Worm (Caenorhabditis elegans) whole organism, young adult: ENCODE measurements around the gene ztf-17.

Source experiments
- B0336.3 ChIP-seq: fragments of 200-800 bp; sonication (Bioruptor generic); IDR thresholded peaks from 2 replicates; pipeline ENCODE4 v1.3.6; 2022; ENCODE audit warnings: missing genetic modification characterization, missing compliant biosample characterization
- C06A6.2 ChIP-seq: fragments of 200-800 bp; sonication (Bioruptor generic); conservative IDR thresholded peaks from 2 replicates; pipeline ENCODE4 v1.3.6; 2022; ENCODE audit warnings: missing genetic modification characterization, missing compliant biosample characterization
- F52B5.7 ChIP-seq: sonication (generic microtip); optimal IDR thresholded peaks from 2 replicates; lab custom pipeline; 2016; ENCODE audit warnings: mild to moderate bottlenecking, missing genetic modification characterization, missing compliant biosample characterization
- Y79H2A.3 ChIP-seq: fragments of 200-800 bp; sonication (Bioruptor generic); conservative IDR thresholded peaks from 2 replicates; pipeline ENCODE4 v1.3.6; 2022; ENCODE audit warnings: missing genetic modification reagents, missing genetic modification characterization, missing compliant biosample characterization
- Y95B8A.8 ChIP-seq: fragments of 200-800 bp; sonication (Bioruptor generic); IDR thresholded peaks from 2 replicates; pipeline ENCODE4 v1.3.6; 2022; ENCODE audit warnings: missing genetic modification reagents, missing genetic modification characterization, missing compliant biosample characterization
- ZK185.1 ChIP-seq: sonication (generic microtip); optimal IDR thresholded peaks from 2 replicates; lab custom pipeline; 2016; ENCODE audit warnings: mild to moderate bottlenecking, missing genetic modification characterization, missing compliant biosample characterization; ENCODE audit not compliant: poor library complexity, severe bottlenecking
- ceh-40 ChIP-seq: fragments of 200-800 bp; sonication (Bioruptor generic); IDR thresholded peaks from 2 replicates; pipeline ENCODE4 v1.3.6; 2022; ENCODE audit warnings: missing genetic modification characterization, missing compliant biosample characterization
- ceh-91 ChIP-seq: fragments of 200-800 bp; sonication (Bioruptor generic); IDR thresholded peaks from 2 replicates; pipeline ENCODE4 v1.3.6; 2022; ENCODE audit warnings: missing genetic modification reagents, missing genetic modification characterization, missing compliant biosample characterization
- dox-1 ChIP-seq: fragments of 200-800 bp; sonication (Bioruptor generic); IDR thresholded peaks from 2 replicates; pipeline ENCODE4 v1.3.6; 2022; ENCODE audit warnings: missing genetic modification reagents, missing genetic modification characterization, missing compliant biosample characterization
- dpff-1 ChIP-seq: sonication (generic microtip); optimal IDR thresholded peaks from 2 replicates; lab custom pipeline; 2017; ENCODE audit warnings: mild to moderate bottlenecking, missing genetic modification characterization, missing compliant biosample characterization
- efl-1 ChIP-seq: fragments of 150-350 bp; optimal IDR thresholded peaks from 2 replicates; lab custom pipeline; 2014; ENCODE audit warnings: missing biosample characterization, missing genetic modification reagents, missing genetic modification characterization
- egrh-3 ChIP-seq: fragments of 200-800 bp; sonication (Bioruptor generic); IDR thresholded peaks from 2 replicates; pipeline ENCODE4 v1.3.6; 2022; ENCODE audit warnings: missing genetic modification reagents, missing genetic modification characterization, missing compliant biosample characterization
- hlh-12 ChIP-seq: sonication (generic microtip); optimal IDR thresholded peaks from 2 replicates; lab custom pipeline; 2016; ENCODE audit warnings: missing genetic modification characterization, missing compliant biosample characterization
- hmg-1.2 ChIP-seq: fragments of 200-800 bp; sonication (Bioruptor generic); IDR thresholded peaks from 2 replicates; pipeline ENCODE4 v1.3.6; 2022; ENCODE audit warnings: missing genetic modification reagents, missing genetic modification characterization, missing compliant biosample characterization
- hmg-20 ChIP-seq: fragments of 200-800 bp; sonication (Bioruptor generic); IDR thresholded peaks from 2 replicates; pipeline ENCODE4 v1.3.6; 2022; ENCODE audit warnings: missing genetic modification reagents, missing genetic modification characterization, missing compliant biosample characterization
- hrde-1 ChIP-seq: sonication (generic microtip); optimal IDR thresholded peaks from 2 replicates; lab custom pipeline; 2016; ENCODE audit warnings: missing genetic modification characterization, mild to moderate bottlenecking, missing compliant biosample characterization, moderate library complexity, missing genotype, missing genetic modification reagents, borderline replicate concordance
- hsf-1 ChIP-seq: fragments of 200-800 bp; sonication (Bioruptor generic); IDR thresholded peaks from 2 replicates; pipeline ENCODE4 v1.3.6; 2022; ENCODE audit warnings: missing genetic modification reagents, missing genetic modification characterization, missing compliant biosample characterization
- let-526 ChIP-seq: fragments of 200-800 bp; sonication (Bioruptor generic); IDR thresholded peaks from 2 replicates; pipeline ENCODE4 v1.3.6; 2022; ENCODE audit warnings: missing genetic modification reagents, missing genetic modification characterization, missing compliant biosample characterization
- lin-35 ChIP-seq, 3 experiments: fragments of 150-350 bp in 2 of 3; sonication (generic microtip) in 1 of 3; optimal IDR thresholded peaks; 2 replicates each; lab custom pipeline; 2014 to 2018; ENCODE audit warnings: missing biosample characterization in 3 of 3, missing genetic modification characterization in 3 of 3, missing genetic modification reagents in 3 of 3
- madf-10 ChIP-seq: sonication (generic microtip); optimal IDR thresholded peaks from 2 replicates; lab custom pipeline; 2016; ENCODE audit warnings: mild to moderate bottlenecking, missing genetic modification characterization, missing compliant biosample characterization
- madf-6 ChIP-seq: fragments of 200-800 bp; sonication (Bioruptor generic); IDR thresholded peaks from 2 replicates; pipeline ENCODE4 v1.3.6; 2022; ENCODE audit warnings: missing genetic modification reagents, missing genetic modification characterization, missing compliant biosample characterization
- mes-4 ChIP-seq: sonication (generic microtip); optimal IDR thresholded peaks from 2 replicates; lab custom pipeline; 2016; ENCODE audit warnings: missing genotype, missing genetic modification characterization, missing compliant biosample characterization
- nfya-1 ChIP-seq: sonication (generic microtip); optimal IDR thresholded peaks from 2 replicates; lab custom pipeline; 2017; ENCODE audit warnings: antibody characterized with exemption, missing compliant biosample characterization, missing genetic modification characterization, borderline replicate concordance; ENCODE audit not compliant: insufficient read depth
- nfyb-1 ChIP-seq: fragments of 200-800 bp; sonication (Bioruptor generic); IDR thresholded peaks from 2 replicates; pipeline ENCODE4 v1.3.6; 2022; ENCODE audit warnings: missing genetic modification reagents, missing genetic modification characterization, missing compliant biosample characterization
- pha-4 ChIP-seq: fragments of 150-350 bp; sonication (generic microtip); optimal IDR thresholded peaks from 2 replicates; lab custom pipeline; 2014; ENCODE audit warnings: missing biosample characterization, missing genetic modification reagents, missing genetic modification characterization
- snpc-3.4 ChIP-seq: sonication (generic microtip); optimal IDR thresholded peaks from 2 replicates; lab custom pipeline; 2017; ENCODE audit warnings: missing genetic modification characterization, mild to moderate bottlenecking, missing compliant biosample characterization, antibody characterized with exemption, moderate library complexity, missing genotype, missing genetic modification reagents
- sptf-2 ChIP-seq: fragments of 200-800 bp; sonication (Bioruptor generic); optimal IDR thresholded peaks from 2 replicates; lab custom pipeline; 2018; ENCODE audit warnings: mild to moderate bottlenecking, missing genetic modification characterization, missing compliant biosample characterization
- tlf-1 ChIP-seq: fragments of 200-800 bp; sonication (Bioruptor generic); optimal IDR thresholded peaks from 2 replicates; lab custom pipeline; 2018; ENCODE audit warnings: mild to moderate bottlenecking, missing genetic modification characterization, missing compliant biosample characterization
- unc-130 ChIP-seq: sonication (generic microtip); optimal IDR thresholded peaks from 2 replicates; lab custom pipeline; 2016; ENCODE audit warnings: missing genetic modification reagents, missing genetic modification characterization, missing compliant biosample characterization
- unc-62 ChIP-seq: fragments of 150-350 bp; optimal IDR thresholded peaks from 2 replicates; lab custom pipeline; 2014; ENCODE audit warnings: missing biosample characterization, missing genetic modification reagents, missing genetic modification characterization
- zfh-2 ChIP-seq: fragments of 200-800 bp; sonication (Bioruptor generic); conservative IDR thresholded peaks from 2 replicates; pipeline ENCODE4 v1.3.6; 2022; ENCODE audit warnings: missing genetic modification reagents, missing genetic modification characterization, missing compliant biosample characterization
- ztf-3 ChIP-seq: fragments of 200-800 bp; sonication (Bioruptor generic); optimal IDR thresholded peaks from 2 replicates; lab custom pipeline; 2018; ENCODE audit warnings: mild to moderate bottlenecking, missing genetic modification characterization, missing compliant biosample characterization

The ztf-17 gene

ce11 chrII:7822454-7822853, 47.5 kb downstream of the ztf-17 start, which contains the start of gene irld-47:
TSS of gene irld-47 (minus strand) at chrII:7822554.
- TF ChIP-seq tlf-1 (GFP tag; lab: Kevin White, UChicago) (no peak), sptf-2 (no peak), hrde-1 (no peak), dox-1 (GFP tag; lab: Robert Waterston, UW) (no peak), Y95B8A.8 (no peak), let-526 (GFP tag; lab: Robert Waterston, UW) (no peak), Y79H2A.3 (GFP tag; lab: Robert Waterston, UW) (no peak), F52B5.7 (no peak), pha-4 (tag; lab: Kevin White, UChicago) (no peak), ztf-3 (no peak), nfyb-1 (GFP tag; lab: Robert Waterston, UW) (no peak), madf-10 (tag; lab: Kevin White, UChicago) (no peak), mes-4 (tag; lab: Kevin White, UChicago) (no peak), hmg-20 (GFP tag; lab: Robert Waterston, UW) (no peak), zfh-2 (GFP tag; lab: Robert Waterston, UW) (no peak), unc-130 (GFP tag; lab: Kevin White, UChicago) (no peak), hlh-12 (tag; lab: Kevin White, UChicago) (no peak), snpc-3.4 (no peak), lin-35 (GFP tag; optimal IDR thresholded peaks at IDR 0.05; lab: Kevin White, UChicago) (no peak), ZK185.1 (no peak)

- TF ChIP-seq egrh-3: no peak
- TF ChIP-seq dpff-1 (tag; lab: Kevin White, UChicago): no peak
- no peak for TF ChIP-seq madf-6 (GFP tag; lab: Robert Waterston, UW)
- TF ChIP-seq hmg-1.2 (GFP tag; lab: Robert Waterston, UW): no peak
- no peak for TF ChIP-seq B0336.3 (GFP tag; lab: Robert Waterston, UW)
- TF ChIP-seq efl-1 (GFP tag; lab: Kevin White, UChicago): no peak
- no peak for TF ChIP-seq ceh-91 (GFP tag; lab: Robert Waterston, UW)
- no peak for TF ChIP-seq nfya-1 (tag; lab: Kevin White, UChicago)
- no peak for TF ChIP-seq ceh-40 (GFP tag; lab: Robert Waterston, UW)
- no peak for TF ChIP-seq unc-62 (GFP tag; lab: Kevin White, UChicago)
- TF ChIP-seq tlf-1 (GFP tag; lab: Kevin White, UChicago): no peak
- no peak for TF ChIP-seq C06A6.2 (GFP tag; lab: Robert Waterston, UW)
Observed at ce11 chrII:7819359-7819758, 50.6 kb downstream of the ztf-17 start.

ce11 chrII:7817580-7817979, 52.4 kb downstream of the ztf-17 start:
- TF ChIP-seq mes-4 (tag; lab: Kevin White, UChicago) (no peak), C06A6.2 (GFP tag; lab: Robert Waterston, UW) (no peak), hsf-1 (GFP tag; lab: Robert Waterston, UW) (0 out of 2 replicates have a peak, but pooled peaks have one; percentile 7)
